Worm (Caenorhabditis elegans): ENCODE results near the gene cest-1.2.

The cest-1.2 gene

ce11 chrV:14185438-14185837 lies 24.8 kb upstream of the cest-1.2 start, which contains the start of the genes trm-1 and ints-2:
trm-1 (minus strand) TSS chrV:14185612.
ints-2 (plus strand) TSS chrV:14185686.
- TF ChIP-seq nhr-20 (tag; optimal IDR thresholded peaks at IDR 0.05): peak; percentile 68
- peak; percentile 86 for TF ChIP-seq lin-15B (tag; optimal IDR thresholded peaks at IDR 0.05)
- peak; percentile 41 for TF ChIP-seq lin-13 (GFP tag; optimal IDR thresholded peaks at IDR 0.05)
- peak; percentile 89 for TF ChIP-seq rnt-1 (tag; optimal IDR thresholded peaks at IDR 0.05)
- no peak for TF ChIP-seq unc-30 (tag; optimal IDR thresholded peaks at IDR 0.05)
- TF ChIP-seq isw-1 (GFP tag; IDR thresholded peaks at IDR 0.05): peak; percentile 30
- TF ChIP-seq skn-1 (tag; optimal IDR thresholded peaks at IDR 0.05): no peak
- no peak for TF ChIP-seq ceh-88 (GFP tag; IDR thresholded peaks at IDR 0.05)
- no peak for TF ChIP-seq Y116A8C.19 (tag; optimal IDR thresholded peaks at IDR 0.05; ENCODE audit: borderline replicate concordance)
- peak; percentile 67 to 84 for TF ChIP-seq lsy-2 (tag; optimal IDR thresholded peaks at IDR 0.05)
- TF ChIP-seq nhr-28 (tag; optimal IDR thresholded peaks at IDR 0.05): no peak
- TF ChIP-seq grh-1 (GFP tag; IDR thresholded peaks at IDR 0.05): peak; percentile 45
- no peak for TF ChIP-seq nhr-237 (tag; optimal IDR thresholded peaks at IDR 0.05)
- TF ChIP-seq ceh-63 (GFP tag; optimal IDR thresholded peaks at IDR 0.05): no peak
- no peak for TF ChIP-seq ces-1 (GFP tag; optimal IDR thresholded peaks at IDR 0.05)
- TF ChIP-seq sup-37 (GFP tag; optimal IDR thresholded peaks at IDR 0.05): no peak
- TF ChIP-seq unc-130 (tag; optimal IDR thresholded peaks at IDR 0.05): peak; percentile 9
- TF ChIP-seq fkh-4 (tag; optimal IDR thresholded peaks at IDR 0.05; ENCODE audit: borderline replicate concordance): no peak
- TF ChIP-seq egl-13 (tag; optimal IDR thresholded peaks at IDR 0.05): no peak
- TF ChIP-seq hlh-17 (GFP tag; optimal IDR thresholded peaks at IDR 0.05; ENCODE audit: borderline replicate concordance): no peak
- TF ChIP-seq swsn-7 (tag; optimal IDR thresholded peaks at IDR 0.05): peak; percentile 71
- peak; percentile 84 for TF ChIP-seq nhr-71 (tag; optimal IDR thresholded peaks at IDR 0.05)
- TF ChIP-seq efl-1 (optimal IDR thresholded peaks at IDR 0.05): peak; percentile 78 to 79
- peak; percentile 73 to 97 for TF ChIP-seq efl-1 (GFP tag; optimal IDR thresholded peaks at IDR 0.05 in 1 of 2)
- no peak for TF ChIP-seq sox-4 (tag; optimal IDR thresholded peaks at IDR 0.05)
- peak; percentile 70 to 82 for TF ChIP-seq lin-35 (GFP tag; optimal IDR thresholded peaks at IDR 0.05)
- TF ChIP-seq nhr-90 (tag; optimal IDR thresholded peaks at IDR 0.05; ENCODE audit: poor library complexity): peak; percentile 57
- no peak for TF ChIP-seq ets-5 (GFP tag; IDR thresholded peaks at IDR 0.05)
- no peak for TF ChIP-seq pag-3 (tag; optimal IDR thresholded peaks at IDR 0.05; ENCODE audit: borderline replicate concordance, insufficient read depth)
- TF ChIP-seq elt-2 (tag; optimal IDR thresholded peaks at IDR 0.05): no peak
- peak; percentile 37 to 76 (median 74) for TF ChIP-seq dpl-1 (GFP tag; optimal IDR thresholded peaks at IDR 0.05)
- no peak for TF ChIP-seq C34B4.2 (tag; optimal IDR thresholded peaks at IDR 0.05)
- TF ChIP-seq dsc-1 (tag; optimal IDR thresholded peaks at IDR 0.05): peak; percentile 71
- TF ChIP-seq unc-62 (GFP tag; optimal IDR thresholded peaks at IDR 0.05): no peak
- TF ChIP-seq pqm-1 (tag; optimal IDR thresholded peaks at IDR 0.05): no peak
- peak; percentile 40 for TF ChIP-seq lir-3 (tag; optimal IDR thresholded peaks at IDR 0.05; ENCODE audit: poor library complexity)
- no peak for TF ChIP-seq fkh-10 (GFP tag; optimal IDR thresholded peaks at IDR 0.05)
- TF ChIP-seq hlh-4 (tag; optimal IDR thresholded peaks at IDR 0.05): no peak
- no peak for TF ChIP-seq nhr-11 (tag; optimal IDR thresholded peaks at IDR 0.05)
- no peak for TF ChIP-seq pax-3 (tag; optimal IDR thresholded peaks at IDR 0.05)
- no peak for TF ChIP-seq alr-1 (tag; optimal IDR thresholded peaks at IDR 0.05; ENCODE audit: borderline replicate concordance)
- peak; percentile 52 for TF ChIP-seq C16A3.4 (tag; optimal IDR thresholded peaks at IDR 0.05)
- peak; percentile 33 for TF ChIP-seq nhr-77 (tag; optimal IDR thresholded peaks at IDR 0.05)
- TF ChIP-seq ama-1 (optimal IDR thresholded peaks at IDR 0.05): no peak
- peak; percentile 10 for TF ChIP-seq F16B12.6 (tag; optimal IDR thresholded peaks at IDR 0.05)
- TF ChIP-seq unc-98 (GFP tag; IDR thresholded peaks at IDR 0.05): no peak
- peak; percentile 67 for TF ChIP-seq tbx-2 (tag; optimal IDR thresholded peaks at IDR 0.05)
- TF ChIP-seq nhr-12 (tag; optimal IDR thresholded peaks at IDR 0.05): no peak
- peak; percentile 64 for TF ChIP-seq xbp-1 (tag; optimal IDR thresholded peaks at IDR 0.05)
- peak; percentile 50 for TF ChIP-seq vab-15 (tag; optimal IDR thresholded peaks at IDR 0.05)
- TF ChIP-seq zag-1 (tag; optimal IDR thresholded peaks at IDR 0.05): no peak
- peak; percentile 61 for TF ChIP-seq blmp-1 (tag; optimal IDR thresholded peaks at IDR 0.05)
- TF ChIP-seq ceh-8 (GFP tag; optimal IDR thresholded peaks at IDR 0.05): peak; percentile 72

Data from whole organism, L1 larva.